Worm (Caenorhabditis elegans) whole organism, late embryonic: ENCODE results near the gene Y46D2A.3.

Experiments used
- ahr-1 ChIP-seq: sonication (generic microtip); optimal IDR thresholded peaks from 2 replicates; lab custom pipeline; 2016; ENCODE audit warnings: missing genetic modification characterization, missing compliant biosample characterization
- ceh-19 ChIP-seq: fragments of 200-800 bp; sonication (Bioruptor generic); optimal IDR thresholded peaks from 2 replicates; lab custom pipeline; 2018; ENCODE audit warnings: mild to moderate bottlenecking, missing genetic modification characterization, missing compliant biosample characterization
- fax-1 ChIP-seq: sonication (generic microtip); optimal IDR thresholded peaks from 2 replicates; lab custom pipeline; 2016; ENCODE audit warnings: missing genotype, missing genetic modification characterization, missing compliant biosample characterization
- pat-9 ChIP-seq: fragments of 200-800 bp; sonication (Bioruptor generic); optimal IDR thresholded peaks from 2 replicates; lab custom pipeline; 2018; ENCODE audit warnings: mild to moderate bottlenecking, missing genetic modification characterization, moderate library complexity, missing compliant biosample characterization
- pros-1 ChIP-seq: fragments of 150-350 bp; optimal IDR thresholded peaks from 2 replicates; lab custom pipeline; 2014; ENCODE audit warnings: missing biosample characterization, missing genetic modification reagents, missing genetic modification characterization
- unc-55 ChIP-seq: sonication (generic microtip); optimal IDR thresholded peaks from 2 replicates; lab custom pipeline; 2017; ENCODE audit warnings: missing biosample characterization, missing genetic modification reagents, missing genetic modification characterization

DNA sequence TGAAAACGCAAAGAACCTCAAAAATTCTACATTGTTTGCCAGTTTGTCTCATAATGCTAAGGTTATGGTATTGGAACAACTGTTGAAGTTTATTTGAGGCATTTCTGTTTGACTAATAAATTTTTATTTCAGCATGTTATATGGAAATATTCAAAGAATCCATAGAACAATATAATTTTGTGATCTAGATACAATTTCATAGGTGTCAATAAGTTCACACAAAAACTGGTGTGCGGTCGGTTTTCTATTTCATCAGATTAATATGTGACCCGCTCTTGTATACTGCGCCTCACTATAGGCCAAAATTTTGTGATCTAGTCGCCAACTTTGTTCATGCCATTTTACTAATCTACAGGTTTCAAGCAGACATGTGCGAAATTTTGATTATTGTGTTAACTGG, 27.5 kb downstream of the Y46D2A.3 start, which contains the start of gene btb-22:
- TF ChIP-seq unc-55 (GFP tag; lab: Kevin White, UChicago) (no peak), ceh-19 (GFP tag; lab: Kevin White, UChicago) (no peak), pros-1 (tag; lab: Kevin White, UChicago) (no peak), pat-9 (tag; lab: Kevin White, UChicago) (no peak), ahr-1 (tag; lab: Kevin White, UChicago) (no peak), fax-1 (tag; lab: Kevin White, UChicago) (no peak)
